Worm (Caenorhabditis elegans): ENCODE results near the gene rpt-1.

Gene rpt-1

ce11 chrV:11958343-11959291, 23.6 kb downstream of the rpt-1 start, which contains the start of gene F58H1.5:
F58H1.5 (plus strand) TSS chrV:11958393.
- TF ChIP-seq flt-1 (GFP tag; IDR thresholded peaks at IDR 0.05) (no peak), ztf-29 (GFP tag; IDR thresholded peaks at IDR 0.05) (no peak), ztf-23 (GFP tag; IDR thresholded peaks at IDR 0.05) (no peak), klf-2 (GFP tag; conservative IDR thresholded peaks at IDR 0.05) (no peak), tab-1 (GFP tag; IDR thresholded peaks at IDR 0.05) (no peak), cog-1 (tag; optimal IDR thresholded peaks at IDR 0.05) (no peak), ref-1 (GFP tag; conservative IDR thresholded peaks at IDR 0.05) (no peak)

ce11 chrV:11955617-11956016, 26.6 kb downstream of the rpt-1 start:
- TF ChIP-seq flt-1 (GFP tag; IDR thresholded peaks at IDR 0.05) = peak; percentile 39; the same call in 1 of the 2 replicates
- TF ChIP-seq ztf-23 (GFP tag; IDR thresholded peaks at IDR 0.05) = no peak

ce11 chrV:11953621-11954020, 28.6 kb downstream of the rpt-1 start:
- no peak for TF ChIP-seq T22C8.4 (GFP tag; IDR thresholded peaks at IDR 0.05)
- TF ChIP-seq ztf-23 (GFP tag; IDR thresholded peaks at IDR 0.05) = no peak
- no peak for TF ChIP-seq flt-1 (GFP tag; IDR thresholded peaks at IDR 0.05)
- no peak for TF ChIP-seq tab-1 (GFP tag; IDR thresholded peaks at IDR 0.05)
- no peak for TF ChIP-seq med-1 (GFP tag; optimal IDR thresholded peaks at IDR 0.05; ENCODE audit: insufficient read depth)
- TF ChIP-seq klf-2 (GFP tag; conservative IDR thresholded peaks at IDR 0.05) = no peak
- no peak for TF ChIP-seq cog-1 (tag; optimal IDR thresholded peaks at IDR 0.05)
- TF ChIP-seq ztf-29 (GFP tag; IDR thresholded peaks at IDR 0.05) = no peak
- no peak for TF ChIP-seq ref-1 (GFP tag; conservative IDR thresholded peaks at IDR 0.05)

- TF ChIP-seq T22C8.4 (GFP tag; IDR thresholded peaks at IDR 0.05) (no peak), ztf-23 (GFP tag; IDR thresholded peaks at IDR 0.05) (no peak), cog-1 (tag; optimal IDR thresholded peaks at IDR 0.05) (no peak), klf-2 (GFP tag; conservative IDR thresholded peaks at IDR 0.05) (no peak), med-1 (GFP tag; optimal IDR thresholded peaks at IDR 0.05; ENCODE audit: insufficient read depth) (no peak), ref-1 (GFP tag; conservative IDR thresholded peaks at IDR 0.05) (no peak), ztf-29 (GFP tag; IDR thresholded peaks at IDR 0.05) (no peak), flt-1 (GFP tag; IDR thresholded peaks at IDR 0.05) (no peak), tab-1 (GFP tag; IDR thresholded peaks at IDR 0.05) (no peak)
Measured at ce11 chrV:11952854-11953447, 29.2 kb downstream of the rpt-1 start.

- TF ChIP-seq tab-1 (GFP tag; IDR thresholded peaks at IDR 0.05) = no peak
- TF ChIP-seq ztf-29 (GFP tag; IDR thresholded peaks at IDR 0.05) = no peak
- TF ChIP-seq flt-1 (GFP tag; IDR thresholded peaks at IDR 0.05) = no peak
- no peak for TF ChIP-seq ztf-23 (GFP tag; IDR thresholded peaks at IDR 0.05)
- TF ChIP-seq T22C8.4 (GFP tag; IDR thresholded peaks at IDR 0.05) = no peak
- TF ChIP-seq cog-1 (tag; optimal IDR thresholded peaks at IDR 0.05) = no peak
Measured at ce11 chrV:11951227-11951626, 31.0 kb downstream of the rpt-1 start.

ce11 chrV:11949509-11950117, 32.6 kb downstream of the rpt-1 start:
- TF ChIP-seq ref-1 (GFP tag; conservative IDR thresholded peaks at IDR 0.05) = no peak
- no peak for TF ChIP-seq med-1 (GFP tag; optimal IDR thresholded peaks at IDR 0.05; ENCODE audit: insufficient read depth)
- TF ChIP-seq T22C8.4 (GFP tag; IDR thresholded peaks at IDR 0.05) = no peak
- no peak for TF ChIP-seq klf-2 (GFP tag; conservative IDR thresholded peaks at IDR 0.05)
- TF ChIP-seq ztf-29 (GFP tag; IDR thresholded peaks at IDR 0.05) = no peak

ce11 chrV:11948581-11948980, 33.6 kb downstream of the rpt-1 start:
- TF ChIP-seq cog-1 (tag; optimal IDR thresholded peaks at IDR 0.05) = no peak
- no peak for TF ChIP-seq ztf-29 (GFP tag; IDR thresholded peaks at IDR 0.05)
- no peak for TF ChIP-seq klf-2 (GFP tag; conservative IDR thresholded peaks at IDR 0.05)
- no peak for TF ChIP-seq ref-1 (GFP tag; conservative IDR thresholded peaks at IDR 0.05)
- no peak for TF ChIP-seq med-1 (GFP tag; optimal IDR thresholded peaks at IDR 0.05; ENCODE audit: insufficient read depth)
- no peak for TF ChIP-seq tab-1 (GFP tag; IDR thresholded peaks at IDR 0.05)
- TF ChIP-seq T22C8.4 (GFP tag; IDR thresholded peaks at IDR 0.05) = no peak
- TF ChIP-seq flt-1 (GFP tag; IDR thresholded peaks at IDR 0.05) = no peak
- TF ChIP-seq ztf-23 (GFP tag; IDR thresholded peaks at IDR 0.05) = no peak

- no peak for TF ChIP-seq ztf-29 (GFP tag; IDR thresholded peaks at IDR 0.05)
- no peak for TF ChIP-seq cog-1 (tag; optimal IDR thresholded peaks at IDR 0.05)
- no peak for TF ChIP-seq ztf-23 (GFP tag; IDR thresholded peaks at IDR 0.05)
- TF ChIP-seq ref-1 (GFP tag; conservative IDR thresholded peaks at IDR 0.05) = no peak
- no peak for TF ChIP-seq T22C8.4 (GFP tag; IDR thresholded peaks at IDR 0.05)
- TF ChIP-seq med-1 (GFP tag; optimal IDR thresholded peaks at IDR 0.05; ENCODE audit: insufficient read depth) = no peak
- TF ChIP-seq tab-1 (GFP tag; IDR thresholded peaks at IDR 0.05) = no peak
- no peak for TF ChIP-seq flt-1 (GFP tag; IDR thresholded peaks at IDR 0.05)
- no peak for TF ChIP-seq klf-2 (GFP tag; conservative IDR thresholded peaks at IDR 0.05)
Measured at ce11 chrV:11947414-11947954, 34.7 kb downstream of the rpt-1 start.

ce11 chrV:11946818-11947217, 35.4 kb downstream of the rpt-1 start:
- TF ChIP-seq ztf-23 (GFP tag; IDR thresholded peaks at IDR 0.05) (no peak), T22C8.4 (GFP tag; IDR thresholded peaks at IDR 0.05) (no peak), ref-1 (GFP tag; conservative IDR thresholded peaks at IDR 0.05) (no peak), ztf-29 (GFP tag; IDR thresholded peaks at IDR 0.05) (no peak)

Data from whole organism, midembryonic.